Fruit fly (Drosophila melanogaster) whole organism, wandering third instar larva: ENCODE results near the gene Helz.

ENCODE experiments used
- Abd-B ChIP-seq: fragments of >200 bp; optimal IDR thresholded peaks from 2 replicates; lab custom pipeline; 2017; ENCODE audit warnings: missing biosample characterization, missing genetic modification characterization
- CG32264 ChIP-seq: fragments of 200-800 bp; sonication (Bioruptor generic); optimal IDR thresholded peaks from 2 replicates; lab custom pipeline; 2016; ENCODE audit warnings: missing biosample characterization, missing genetic modification characterization
- CG9705 ChIP-seq: fragments of 200-800 bp; sonication (Bioruptor generic); optimal IDR thresholded peaks from 2 replicates; lab custom pipeline; 2018; ENCODE audit warnings: missing biosample characterization, mild to moderate bottlenecking, missing genetic modification characterization
- CrebA ChIP-seq: fragments of 200-800 bp; sonication (Bioruptor generic); optimal IDR thresholded peaks from 2 replicates; lab custom pipeline; 2016; ENCODE audit warnings: missing biosample characterization, mild to moderate bottlenecking, missing genetic modification characterization, borderline replicate concordance
- Dfd ChIP-seq: fragments of >200 bp; optimal IDR thresholded peaks from 2 replicates; lab custom pipeline; 2017; ENCODE audit warnings: missing biosample characterization, missing genetic modification characterization
- Dif ChIP-seq: fragments of 200-275, 200-300 bp; sonication (Bioruptor generic); optimal IDR thresholded peaks from 2 replicates; lab custom pipeline; 2018; ENCODE audit warnings: missing biosample characterization, missing genetic modification characterization; ENCODE audit not compliant: partially characterized antibody
- GATAd ChIP-seq: sonication (Bioruptor generic); optimal IDR thresholded peaks from 2 replicates; lab custom pipeline; 2016; ENCODE audit warnings: missing biosample characterization, missing genetic modification characterization
- HLH106 ChIP-seq: fragments of 200-800 bp; optimal IDR thresholded peaks from 3 replicates; lab custom pipeline; 2019; ENCODE audit warnings: missing biosample characterization, mild to moderate bottlenecking, missing genetic modification characterization, moderate library complexity
- Hnf4 ChIP-seq: fragments of 200-800 bp; sonication (Bioruptor generic); optimal IDR thresholded peaks from 2 replicates; lab custom pipeline; 2016; ENCODE audit warnings: missing biosample characterization, mild to moderate bottlenecking, missing genetic modification characterization
- Hr78 ChIP-seq: fragments of >200 bp; optimal IDR thresholded peaks from 2 replicates; lab custom pipeline; 2017; ENCODE audit warnings: missing biosample characterization, missing genetic modification characterization
- Hr83 ChIP-seq: fragments of 200-300 bp; sonication (Bioruptor generic); optimal IDR thresholded peaks from 2 replicates; lab custom pipeline; 2016; ENCODE audit warnings: missing biosample characterization, mild to moderate bottlenecking, missing genetic modification characterization, moderate library complexity; ENCODE audit not compliant: poor library complexity, severe bottlenecking
- Jra ChIP-seq: sonication (Bioruptor generic); optimal IDR thresholded peaks from 2 replicates; lab custom pipeline; 2016; ENCODE audit warnings: missing biosample characterization, missing genetic modification characterization
- Mio ChIP-seq: sonication (Bioruptor generic); optimal IDR thresholded peaks from 2 replicates; lab custom pipeline; 2016; ENCODE audit warnings: missing biosample characterization, missing genetic modification characterization
- Myc ChIP-seq: fragments of >200 bp; optimal IDR thresholded peaks from 2 replicates; lab custom pipeline; 2017
- N ChIP-seq: fragments of >200 bp; optimal IDR thresholded peaks from 2 replicates; lab custom pipeline; 2018; ENCODE audit warnings: missing biosample characterization, missing external identifiers, missing genetic modification characterization
- OdsH ChIP-seq: fragments of 200-800 bp; sonication (Bioruptor generic); optimal IDR thresholded peaks from 2 replicates; lab custom pipeline; 2016; ENCODE audit warnings: missing biosample characterization, mild to moderate bottlenecking, missing genetic modification characterization
- Rel ChIP-seq, 2 experiments: fragments of 200-800 bp; sonication (Bioruptor generic) in 1 of 2; optimal IDR thresholded peaks; 2 replicates in 1 of 2; 3 replicates in 1 of 2; lab custom pipeline; 2016 to 2019; ENCODE audit warnings: mild to moderate bottlenecking in 2 of 2, missing biosample characterization in 2 of 2, missing genetic modification characterization in 2 of 2, moderate library complexity in 1 of 2
- Sp1 ChIP-seq: fragments of 200-800 bp; sonication (Bioruptor generic); optimal IDR thresholded peaks from 3 replicates; lab custom pipeline; 2019; ENCODE audit warnings: missing biosample characterization, mild to moderate bottlenecking, missing genetic modification characterization, moderate library complexity
- Vsx2 ChIP-seq: fragments of 200-300, 225-300 bp; sonication (Bioruptor generic); optimal IDR thresholded peaks from 2 replicates; lab custom pipeline; 2018; ENCODE audit warnings: missing biosample characterization, missing genetic modification characterization; ENCODE audit not compliant: partially characterized antibody
- br ChIP-seq: fragments of 200-800 bp; sonication (Bioruptor generic); optimal IDR thresholded peaks from 2 replicates; lab custom pipeline; 2016; ENCODE audit warnings: missing biosample characterization, missing genetic modification characterization
- brk ChIP-seq: fragments of 200-800 bp; sonication (Bioruptor generic); optimal IDR thresholded peaks from 2 replicates; lab custom pipeline; 2016; ENCODE audit warnings: missing biosample characterization, mild to moderate bottlenecking, missing genetic modification characterization
- dl ChIP-seq, 2 experiments: fragments of 175-275, 200-275 bp in 1 of 2; fragments of 200-275 bp in 1 of 2; sonication (Bioruptor generic); optimal IDR thresholded peaks; lab custom pipeline; 2018; ENCODE audit warnings: mild to moderate bottlenecking in 2 of 2, missing biosample characterization in 2 of 2, missing genetic modification characterization in 2 of 2, moderate library complexity in 2 of 2; ENCODE audit not compliant: partially characterized antibody in 2 of 2, insufficient read depth in 1 of 2
- dmrt93B ChIP-seq: fragments of 200-800 bp; sonication (Bioruptor generic); optimal IDR thresholded peaks from 2 replicates; lab custom pipeline; 2018; ENCODE audit warnings: missing biosample characterization, mild to moderate bottlenecking, missing genetic modification characterization
- dsf ChIP-seq: sonication (Bioruptor generic); optimal IDR thresholded peaks from 2 replicates; lab custom pipeline; 2016; ENCODE audit warnings: missing biosample characterization, missing genetic modification characterization, borderline replicate concordance
- ey ChIP-seq: fragments of 200-800 bp; sonication (Bioruptor generic); optimal IDR thresholded peaks from 2 replicates; lab custom pipeline; 2016; ENCODE audit warnings: missing biosample characterization, missing genetic modification characterization
- foxo ChIP-seq, 2 experiments: fragments of 200-800 bp; sonication (Bioruptor generic); optimal IDR thresholded peaks; 2 replicates in 1 of 2; 3 replicates in 1 of 2; lab custom pipeline; 2016 to 2017; ENCODE audit warnings: missing biosample characterization in 2 of 2, missing genetic modification characterization in 2 of 2
- fru ChIP-seq: fragments of 200-800 bp; sonication (Bioruptor generic); optimal IDR thresholded peaks from 3 replicates; lab custom pipeline; 2016; ENCODE audit warnings: missing biosample characterization, mild to moderate bottlenecking, missing genetic modification characterization
- h ChIP-seq: fragments of 200-800 bp; sonication (Bioruptor generic); optimal IDR thresholded peaks from 3 replicates; lab custom pipeline; 2016; ENCODE audit warnings: missing biosample characterization, mild to moderate bottlenecking, missing genetic modification characterization
- jim ChIP-seq: fragments of 175-275, 200-325 bp; sonication (Bioruptor generic); optimal IDR thresholded peaks from 2 replicates; lab custom pipeline; 2016; ENCODE audit warnings: missing biosample characterization, mild to moderate bottlenecking, missing genetic modification characterization
- lola ChIP-seq: fragments of >200 bp; optimal IDR thresholded peaks from 2 replicates; lab custom pipeline; 2017; ENCODE audit warnings: missing biosample characterization, missing genetic modification characterization
- pan ChIP-seq: fragments of >200 bp; optimal IDR thresholded peaks from 2 replicates; lab custom pipeline; 2017
- psq ChIP-seq: fragments of 200-800 bp; sonication (Bioruptor generic); optimal IDR thresholded peaks from 3 replicates; lab custom pipeline; 2017; ENCODE audit warnings: missing biosample characterization, mild to moderate bottlenecking, missing genetic modification characterization, moderate library complexity
- rgr ChIP-seq: fragments of 200-800 bp; sonication (Bioruptor generic); optimal IDR thresholded peaks from 3 replicates; lab custom pipeline; 2016; ENCODE audit warnings: missing biosample characterization, mild to moderate bottlenecking, missing genetic modification characterization
- sage ChIP-seq: fragments of 200-800 bp; sonication (Bioruptor generic); optimal IDR thresholded peaks from 2 replicates; lab custom pipeline; 2016; ENCODE audit warnings: missing biosample characterization, mild to moderate bottlenecking, missing genetic modification characterization
- sv ChIP-seq: fragments of 200-800 bp; sonication (Bioruptor generic); optimal IDR thresholded peaks from 3 replicates; lab custom pipeline; 2016; ENCODE audit warnings: missing biosample characterization, missing genetic modification characterization
- tai ChIP-seq: sonication (Bioruptor generic); optimal IDR thresholded peaks from 2 replicates; lab custom pipeline; 2016; ENCODE audit warnings: missing biosample characterization, missing genetic modification characterization
- usp ChIP-seq: fragments of >200 bp; optimal IDR thresholded peaks from 2 replicates; lab custom pipeline; 2017; ENCODE audit warnings: missing biosample characterization, missing genetic modification characterization
- woc ChIP-seq: sonication (Bioruptor generic); optimal IDR thresholded peaks from 2 replicates; lab custom pipeline; 2016; ENCODE audit warnings: missing biosample characterization, mild to moderate bottlenecking, missing genetic modification characterization

Gene Helz

DNA sequence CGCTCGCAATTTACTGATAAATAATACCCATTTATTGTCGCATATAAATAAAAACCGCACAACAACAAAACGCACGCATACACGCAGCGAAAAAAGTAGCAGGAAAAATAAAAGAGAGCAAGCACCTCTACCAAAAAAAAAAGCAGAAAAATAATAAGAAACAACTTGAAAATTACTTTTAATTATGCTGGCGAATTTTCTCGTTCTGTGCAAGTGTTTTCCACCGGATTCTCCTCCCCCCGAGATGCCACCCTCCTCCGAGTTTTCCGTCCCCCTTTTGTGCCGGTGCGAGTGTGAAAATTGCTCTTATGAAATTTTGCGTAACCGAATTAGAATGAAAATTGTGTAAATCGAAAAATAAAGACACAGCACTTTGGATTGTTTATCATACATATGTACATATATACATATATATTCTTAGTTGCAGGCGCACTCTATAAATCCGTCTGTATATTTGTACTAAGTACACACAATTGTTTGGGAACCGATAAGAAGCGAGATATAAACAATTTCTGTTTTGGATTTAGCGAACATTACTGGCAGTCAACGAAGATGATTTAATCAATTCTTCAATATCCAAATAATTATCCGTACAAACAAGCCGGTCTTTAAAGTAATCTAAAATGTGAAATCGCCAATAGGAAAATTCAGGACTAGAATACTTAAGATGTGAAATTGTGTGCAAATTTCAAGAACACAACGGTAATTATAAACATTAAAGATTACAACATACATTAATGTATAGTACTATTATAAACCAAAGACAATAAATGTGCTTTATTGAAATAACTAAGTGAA, 1.3 kb downstream of the Helz start:
- TF ChIP-seq Hr83 (no peak), pan (lab: Kevin White, UChicago) (no peak), CG9705 (no peak), Rel (GFP tag; optimal IDR thresholded peaks at IDR 0.05; lab: Kevin White, UChicago) (no peak), Rel (tag; optimal IDR thresholded peaks at IDR 0.05; lab: Kevin White, UChicago) (no peak), CrebA (no peak), N (GFP tag; lab: Kevin White, UChicago) (no peak), lola (GFP tag; lab: Kevin White, UChicago) (no peak), Abd-B (GFP tag; lab: Kevin White, UChicago) (no peak), woc (GFP tag; lab: Kevin White, UChicago) (no peak), dmrt93B (GFP tag; lab: Kevin White, UChicago) (no peak), sage (GFP tag; lab: Kevin White, UChicago) (no peak), Dfd (no peak)

DNA sequence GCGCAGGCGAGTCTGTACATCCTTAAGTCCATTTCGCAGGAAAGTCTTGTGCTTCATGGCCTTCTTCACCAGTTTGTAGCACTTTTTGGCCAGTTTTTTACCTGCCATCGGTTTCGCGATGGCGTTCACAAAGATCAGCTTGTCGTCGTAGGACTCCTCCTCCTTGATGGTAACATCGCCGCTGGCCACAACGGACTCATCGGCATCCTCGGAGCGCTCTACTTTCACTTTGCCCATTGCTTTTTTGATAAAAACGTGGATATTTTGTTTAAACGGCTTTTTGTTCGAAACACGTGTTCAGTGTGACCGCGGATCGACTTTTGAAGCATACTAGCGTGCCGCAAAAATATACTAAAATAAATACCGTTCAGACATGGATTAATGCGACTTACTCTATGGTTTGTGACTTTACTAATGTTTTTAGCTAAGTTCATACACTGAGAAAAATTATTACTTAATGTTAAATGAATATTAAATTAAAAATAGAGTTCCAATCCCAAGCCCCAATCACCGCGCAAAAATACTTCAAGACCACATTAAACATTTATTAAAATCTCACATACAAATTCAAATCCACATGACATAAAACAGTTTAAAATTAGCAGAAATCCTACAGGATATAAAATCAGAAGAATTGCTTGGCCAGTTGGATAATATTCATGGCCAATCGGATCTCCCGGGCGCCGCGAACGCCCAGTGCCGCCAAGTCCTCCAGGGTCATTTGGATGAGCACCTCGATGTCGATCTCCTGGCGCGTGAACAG, 12.3 kb downstream of the Helz start, which contains the start of gene NHP2:
Gene NHP2, minus strand, starts transcription at position 315 of the 763 bp plus-strand sequence.
- TF ChIP-seq fru (peak; percentile 68), sv (GFP tag; lab: Kevin White, UChicago) (peak; percentile 47), woc (GFP tag; lab: Kevin White, UChicago) (no peak), Sp1 (GFP tag; lab: Kevin White, UChicago) (peak; percentile 72), jim (GFP tag; lab: Kevin White, UChicago) (no peak), lola (GFP tag; lab: Kevin White, UChicago) (no peak), dl (GFP tag; optimal IDR thresholded peaks at IDR 0.05; lab: Kevin White, UChicago; ENCODE audit: insufficient read depth in 1 of 2, partially characterized antibody in 2 of 2) (no peak), OdsH (peak; percentile 65), Mio (GFP tag; lab: Kevin White, UChicago) (no peak), brk (GFP tag; lab: Kevin White, UChicago) (no peak), GATAd (GFP tag; lab: Kevin White, UChicago) (no peak), Abd-B (GFP tag; lab: Kevin White, UChicago) (no peak), dsf (GFP tag; lab: Kevin White, UChicago) (no peak), usp (GFP tag; lab: Kevin White, UChicago) (no peak), Vsx2 (GFP tag; lab: Kevin White, UChicago) (no peak), h (GFP tag; lab: Kevin White, UChicago) (peak; percentile 76), Jra (GFP tag; lab: Kevin White, UChicago) (no peak), Dfd (no peak), tai (GFP tag; lab: Kevin White, UChicago) (no peak), Hr78 (GFP tag; lab: Kevin White, UChicago) (no peak), Dif (no peak), Rel (GFP tag; optimal IDR thresholded peaks at IDR 0.05; lab: Kevin White, UChicago) (peak; percentile 20), Rel (tag; optimal IDR thresholded peaks at IDR 0.05; lab: Kevin White, UChicago) (peak; percentile 48), dmrt93B (GFP tag; lab: Kevin White, UChicago) (no peak), ey (GFP tag; lab: Kevin White, UChicago) (peak; percentile 60), CG9705 (peak; percentile 53), foxo (GFP tag; optimal IDR thresholded peaks at IDR 0.05; lab: Kevin White, UChicago) (peak in 1 of 2 experiments; percentile 78), N (GFP tag; lab: Kevin White, UChicago) (no peak), CG32264 (peak; percentile 35), Hnf4 (GFP tag; lab: Kevin White, UChicago) (no peak), sage (GFP tag; lab: Kevin White, UChicago) (peak; percentile 74), Myc (lab: Kevin White, UChicago) (peak; percentile 38), rgr (GFP tag; lab: Kevin White, UChicago) (no peak), psq (GFP tag; lab: Kevin White, UChicago) (peak; percentile 35), Hr83 (no peak), HLH106 (peak; percentile 75), CrebA (no peak), br (GFP tag; lab: Kevin White, UChicago) (no peak), pan (lab: Kevin White, UChicago) (no peak)
- TF ChIP-seq, all 38 proteins: peak for 14
